Fruit fly (Drosophila melanogaster): ENCODE data around the gene CG13786.

- TF ChIP-seq OdsH (GFP tag; optimal IDR thresholded peaks at IDR 0.05) (no peak), CG6808 (GFP tag; optimal IDR thresholded peaks at IDR 0.05) (peak; percentile 64), achi (GFP tag; optimal IDR thresholded peaks at IDR 0.05) (no peak), Gug (GFP tag; IDR thresholded peaks at IDR 0.05) (no peak), Met (GFP tag; optimal IDR thresholded peaks at IDR 0.05) (no peak), CG16779 (tag; optimal IDR thresholded peaks at IDR 0.05) (peak; percentile 43), CG3919 (GFP tag; optimal IDR thresholded peaks at IDR 0.05) (no peak), CG7368 (GFP tag; optimal IDR thresholded peaks at IDR 0.05) (no peak)
These were observed 45.1 kb downstream of the CG13786 start for dm6 chr2L:7207660-7208059.

All from whole organism, prepupa.